Worm (Caenorhabditis elegans) whole organism, L4 larva: ENCODE measurements around the gene arrd-1.

Experiments used
- ctbp-1 ChIP-seq: fragments of 200-800 bp; sonication (Bioruptor generic); IDR thresholded peaks from 2 replicates; pipeline ENCODE4 v1.3.6; 2022; ENCODE audit warnings: missing genetic modification reagents, missing genetic modification characterization, missing compliant biosample characterization
- tag-97 ChIP-seq: fragments of 200-800 bp; sonication (Bioruptor generic); IDR thresholded peaks from 2 replicates; pipeline ENCODE4 v1.3.6; 2022; ENCODE audit warnings: missing genetic modification characterization, missing compliant biosample characterization

ce11 chrII:661696-662095, 34.4 kb downstream of the arrd-1 start, which contains the start of gene sri-45:
- TF ChIP-seq ctbp-1 (GFP tag; lab: Robert Waterston, UW): no peak
- no peak for TF ChIP-seq tag-97
